Worm (Caenorhabditis elegans) whole organism, L4 larva: ENCODE results near the gene F40E10.5.

Experiments used
- D1046.2 ChIP-seq: fragments of 200-800 bp; sonication (Bioruptor generic); IDR thresholded peaks from 2 replicates; pipeline ENCODE4 v1.3.6; 2022; ENCODE audit warnings: missing genetic modification characterization, missing compliant biosample characterization
- F10B5.3 ChIP-seq: sonication (generic microtip); optimal IDR thresholded peaks from 2 replicates; lab custom pipeline; 2016; ENCODE audit warnings: mild to moderate bottlenecking, missing genetic modification characterization, missing compliant biosample characterization
- F26F4.8 ChIP-seq: fragments of 200-800 bp; sonication (Bioruptor generic); conservative IDR thresholded peaks from 2 replicates; pipeline ENCODE4 v1.3.6; 2022; ENCODE audit warnings: missing genetic modification characterization, missing compliant biosample characterization
- F49E8.2 ChIP-seq: sonication (generic microtip); optimal IDR thresholded peaks from 2 replicates; lab custom pipeline; 2016; ENCODE audit warnings: missing compliant biosample characterization, mild to moderate bottlenecking, missing genetic modification characterization, borderline replicate concordance
- T20F7.1 ChIP-seq: fragments of 200-800 bp; sonication (Bioruptor generic); optimal IDR thresholded peaks from 2 replicates; lab custom pipeline; 2018; ENCODE audit warnings: mild to moderate bottlenecking, missing genetic modification characterization, missing compliant biosample characterization
- Y5F2A.4 ChIP-seq: fragments of 200-800 bp; sonication (Bioruptor generic); optimal IDR thresholded peaks from 2 replicates; lab custom pipeline; 2018; ENCODE audit warnings: mild to moderate bottlenecking, missing genetic modification characterization, missing compliant biosample characterization
- aha-1 ChIP-seq: fragments of 150-350 bp; peaks from one replicate; lab custom pipeline; 2014; ENCODE audit warnings: missing biosample characterization, missing genetic modification characterization
- arid-1 ChIP-seq: fragments of 200-800 bp; sonication (Bioruptor generic); conservative IDR thresholded peaks from 2 replicates; pipeline ENCODE4 v1.3.6; 2022; ENCODE audit warnings: missing genetic modification reagents, missing genetic modification characterization, missing compliant biosample characterization
- attf-4 ChIP-seq: sonication (generic microtip); optimal IDR thresholded peaks from 3 replicates; lab custom pipeline; 2017; ENCODE audit warnings: missing biosample characterization, missing genetic modification characterization
- ceh-28 ChIP-seq: fragments of 150-350 bp; optimal IDR thresholded peaks from 2 replicates; lab custom pipeline; 2014; ENCODE audit warnings: missing biosample characterization, missing genetic modification reagents, missing genetic modification characterization
- dmd-6 ChIP-seq: fragments of 200-800 bp; sonication (Bioruptor generic); IDR thresholded peaks from 2 replicates; pipeline ENCODE4 v1.3.6; 2022; ENCODE audit warnings: missing genetic modification reagents, missing genetic modification characterization, missing compliant biosample characterization
- dmd-8 ChIP-seq: fragments of 200-800 bp; sonication (Bioruptor generic); IDR thresholded peaks from 2 replicates; pipeline ENCODE4 v1.3.6; 2022; ENCODE audit warnings: missing genetic modification characterization, missing compliant biosample characterization
- fos-1 ChIP-seq: fragments of 150-350 bp; optimal IDR thresholded peaks from 2 replicates; lab custom pipeline; 2014; ENCODE audit warnings: missing biosample characterization, missing genetic modification characterization
- gei-8 ChIP-seq: fragments of 200-800 bp; sonication (Bioruptor generic); optimal IDR thresholded peaks from 2 replicates; lab custom pipeline; 2018; ENCODE audit warnings: mild to moderate bottlenecking, missing genetic modification characterization, missing compliant biosample characterization
- hlh-11 ChIP-seq: fragments of 200-800 bp; sonication (Bioruptor generic); optimal IDR thresholded peaks from 2 replicates; lab custom pipeline; 2018; ENCODE audit warnings: mild to moderate bottlenecking, missing genetic modification characterization, missing compliant biosample characterization
- hmg-1.1 ChIP-seq: fragments of 200-800 bp; sonication (Bioruptor generic); IDR thresholded peaks from 2 replicates; pipeline ENCODE4 v1.3.6; 2022; ENCODE audit warnings: missing genetic modification reagents, missing genetic modification characterization, missing compliant biosample characterization
- jun-1 ChIP-seq: fragments of 150-350 bp; optimal IDR thresholded peaks from 2 replicates; lab custom pipeline; 2014; ENCODE audit warnings: missing biosample characterization, missing genetic modification reagents, missing genetic modification characterization
- lim-7 ChIP-seq: fragments of 200-800 bp; sonication (Bioruptor generic); IDR thresholded peaks from 2 replicates; pipeline ENCODE4 v1.3.6; 2022; ENCODE audit warnings: missing genetic modification characterization, missing compliant biosample characterization
- madf-5 ChIP-seq, 2 experiments: fragments of 200-800 bp; sonication (Bioruptor generic); IDR thresholded peaks; 2 replicates each; pipeline ENCODE4 v1.3.6; 2022; ENCODE audit warnings: missing compliant biosample characterization in 2 of 2, missing genetic modification characterization in 2 of 2
- mdl-1 ChIP-seq, 2 experiments: fragments of 150-350 bp in 1 of 2; sonication (generic microtip) in 1 of 2; optimal IDR thresholded peaks; 2 replicates each; lab custom pipeline; 2014 to 2017; ENCODE audit warnings: missing biosample characterization in 2 of 2, missing genetic modification characterization in 2 of 2
- mdt-29 ChIP-seq: fragments of 200-800 bp; sonication (Bioruptor generic); IDR thresholded peaks from 2 replicates; pipeline ENCODE4 v1.3.6; 2022; ENCODE audit warnings: missing genetic modification reagents, missing genetic modification characterization, missing compliant biosample characterization
- mep-1 ChIP-seq: fragments of 150-350 bp; sonication (generic microtip); optimal IDR thresholded peaks from 3 replicates; lab custom pipeline; 2014; ENCODE audit warnings: missing biosample characterization, missing genetic modification characterization
- mxl-3 ChIP-seq: fragments of 200-800 bp; sonication (Bioruptor generic); optimal IDR thresholded peaks from 2 replicates; lab custom pipeline; 2018; ENCODE audit warnings: mild to moderate bottlenecking, missing genetic modification characterization, missing compliant biosample characterization
- nhr-102 ChIP-seq: sonication (generic microtip); optimal IDR thresholded peaks from 2 replicates; lab custom pipeline; 2016; ENCODE audit warnings: mild to moderate bottlenecking, missing genetic modification characterization, moderate library complexity, missing compliant biosample characterization
- nhr-11 ChIP-seq: fragments of 150-350 bp; optimal IDR thresholded peaks from 2 replicates; lab custom pipeline; 2014; ENCODE audit warnings: missing biosample characterization, missing genetic modification characterization
- nhr-111 ChIP-seq: fragments of 200-800 bp; sonication (Bioruptor generic); optimal IDR thresholded peaks from 2 replicates; lab custom pipeline; 2018; ENCODE audit warnings: mild to moderate bottlenecking, missing genetic modification characterization, missing compliant biosample characterization
- nhr-28 ChIP-seq: fragments of 150-350 bp; optimal IDR thresholded peaks from 2 replicates; lab custom pipeline; 2014; ENCODE audit warnings: missing biosample characterization, missing genetic modification characterization
- nhr-48 ChIP-seq: sonication (generic microtip); optimal IDR thresholded peaks from 2 replicates; lab custom pipeline; 2016; ENCODE audit warnings: mild to moderate bottlenecking, missing genetic modification characterization, missing compliant biosample characterization
- nhr-6 ChIP-seq: fragments of 150-350 bp; optimal IDR thresholded peaks from 2 replicates; lab custom pipeline; 2014; ENCODE audit warnings: missing biosample characterization, missing genetic modification characterization
- set-16 ChIP-seq: fragments of 200-800 bp; sonication (Bioruptor generic); IDR thresholded peaks from 2 replicates; pipeline ENCODE4 v1.3.6; 2022; ENCODE audit warnings: missing genetic modification reagents, missing genetic modification characterization, missing compliant biosample characterization
- skn-1 ChIP-seq: fragments of 150-350 bp; optimal IDR thresholded peaks from 2 replicates; lab custom pipeline; 2014; ENCODE audit warnings: missing biosample characterization, missing genetic modification characterization
- snpc-1.2 ChIP-seq: fragments of 200-800 bp; sonication (Bioruptor generic); IDR thresholded peaks from 2 replicates; pipeline ENCODE4 v1.3.6; 2022; ENCODE audit warnings: missing genetic modification reagents, missing genetic modification characterization, missing compliant biosample characterization
- unc-62 ChIP-seq, 3 experiments: fragments of 150-350 bp in 1 of 3; sonication (generic microtip); optimal IDR thresholded peaks in 2 of 3; peaks in 1 of 3; 1 replicate in 1 of 3; 2 replicates in 2 of 3; lab custom pipeline; 2014 to 2017; ENCODE audit warnings: missing biosample characterization in 3 of 3, missing genetic modification characterization in 3 of 3, missing genetic modification reagents in 3 of 3, missing genotype in 1 of 3
- zfp-3 ChIP-seq: fragments of 200-800 bp; sonication (Bioruptor generic); conservative IDR thresholded peaks from 2 replicates; pipeline ENCODE4 v1.3.6; 2022; ENCODE audit warnings: missing genetic modification reagents, missing genetic modification characterization, missing compliant biosample characterization
- zip-2 ChIP-seq: fragments of 150-350 bp; optimal IDR thresholded peaks from 2 replicates; lab custom pipeline; 2014; ENCODE audit warnings: missing biosample characterization, missing genetic modification characterization
- ztf-11 ChIP-seq: fragments of 150-350 bp; optimal IDR thresholded peaks from 2 replicates; lab custom pipeline; 2014; ENCODE audit warnings: missing biosample characterization, missing genetic modification characterization

The F40E10.5 gene

DNA sequence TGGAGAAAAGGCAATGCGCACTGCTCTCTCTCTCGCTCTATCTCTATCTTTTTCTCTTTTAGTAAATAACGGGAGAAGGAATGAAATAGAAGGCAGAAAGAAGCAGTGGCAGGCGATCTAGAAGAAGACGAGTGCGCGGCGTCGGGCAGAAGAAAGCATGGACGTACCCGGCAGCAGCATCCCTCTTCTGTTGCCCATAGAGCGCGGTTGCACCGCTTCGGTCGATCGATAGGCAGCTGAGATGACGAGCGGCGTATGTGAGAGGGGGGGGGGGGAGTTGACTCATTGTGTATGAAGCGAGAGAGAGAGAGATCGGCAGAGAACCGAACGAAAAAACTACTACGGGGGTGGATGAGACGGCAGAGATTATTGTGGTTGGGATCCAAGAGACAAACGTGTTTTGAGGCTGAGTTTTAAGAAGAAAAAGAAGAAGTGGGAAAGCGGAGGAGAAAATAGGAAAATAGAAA, 6.6 kb downstream of the F40E10.5 start (continued):
- peak; percentile 82 for TF ChIP-seq gei-8
- no peak for TF ChIP-seq dmd-8
- TF ChIP-seq nhr-6 (tag; lab: Kevin White, UChicago): peak; percentile 90
- peak; percentile 69 for TF ChIP-seq arid-1 (GFP tag; lab: Robert Waterston, UW)
- no peak for TF ChIP-seq ztf-11
- TF ChIP-seq nhr-11 (tag; lab: Kevin White, UChicago): peak; percentile 92
- TF ChIP-seq Y5F2A.4: peak; percentile 56
- no peak for TF ChIP-seq skn-1 (tag; lab: Kevin White, UChicago)
- TF ChIP-seq nhr-48: peak; percentile 91

DNA sequence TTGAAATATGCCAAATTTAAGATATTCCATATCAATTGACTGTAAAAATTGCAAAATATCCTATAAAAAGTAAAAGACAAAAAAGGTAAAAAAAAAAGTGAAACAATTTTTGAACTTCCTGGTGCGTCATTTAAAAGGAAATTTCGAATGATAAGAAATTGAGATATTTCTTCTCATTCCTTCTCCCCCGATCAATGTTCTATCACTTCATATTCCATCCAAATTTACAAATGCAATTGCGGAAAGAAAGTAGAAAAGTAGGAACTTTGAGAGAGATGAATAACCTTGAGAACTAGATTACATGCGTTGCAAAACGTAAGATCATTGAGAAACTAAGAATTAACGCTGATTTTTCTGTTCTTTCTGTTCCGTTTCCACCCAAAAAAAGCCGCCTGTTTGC, 8.0 kb downstream of the F40E10.5 start:
- peak; percentile 21; the same call in 1 of the 2 replicates for TF ChIP-seq dmd-6 (GFP tag; lab: Robert Waterston, UW)
- no peak for TF ChIP-seq attf-4 (tag; lab: Kevin White, UChicago)
- peak; percentile 23 for TF ChIP-seq nhr-28 (tag; lab: Kevin White, UChicago)
- peak in 1 of 2 experiments; percentile 10 for TF ChIP-seq mdl-1 (tag; optimal IDR thresholded peaks at IDR 0.05; lab: Kevin White, UChicago)
- TF ChIP-seq, all 104 proteins: peak for 3

DNA sequence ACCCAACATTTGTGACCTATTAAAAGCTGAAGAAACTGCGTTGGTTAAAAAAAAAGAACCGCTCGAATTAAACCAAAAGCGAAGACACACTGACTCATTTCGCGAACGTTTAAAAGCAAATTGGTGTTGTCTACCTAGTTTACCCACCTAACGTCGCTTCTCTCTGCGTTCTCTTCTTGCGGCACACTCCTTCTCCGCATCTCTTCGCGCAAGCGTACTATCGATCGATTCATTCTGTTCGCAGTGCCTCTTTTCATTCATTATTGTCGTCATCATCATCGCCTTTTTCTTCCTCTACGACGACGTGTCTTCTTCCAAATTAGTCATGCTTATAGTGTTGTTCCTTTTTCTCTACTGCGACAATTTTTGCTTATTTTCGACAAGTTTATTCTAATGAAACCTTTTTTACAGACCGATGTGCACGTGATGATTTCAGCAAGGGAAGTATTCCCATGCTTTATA, 9.6 kb downstream of the F40E10.5 start, which contains the start of gene atrn-1:
atrn-1 (plus strand) TSS at position 412 of the 462 bp plus-strand sequence.
- TF ChIP-seq nhr-111 (GFP tag; lab: Kevin White, UChicago) (no peak), mep-1 (tag; lab: Kevin White, UChicago) (peak; percentile 15), jun-1 (tag; lab: Kevin White, UChicago) (no peak), gei-8 (no peak), hmg-1.1 (GFP tag; lab: Robert Waterston, UW) (0 out of 2 replicates have a peak, but pooled peaks have one; percentile 21), lim-7 (no peak), ceh-28 (peak; percentile 57), T20F7.1 (no peak), hlh-11 (tag; lab: Kevin White, UChicago) (peak; percentile 23), nhr-28 (tag; lab: Kevin White, UChicago) (peak; percentile 2), snpc-1.2 (no peak), aha-1 (tag; lab: Kevin White, UChicago) (peak; percentile 45), unc-62 (GFP tag; optimal IDR thresholded peaks at IDR 0.05 in 1 of 2; lab: Kevin White, UChicago) (peak in 1 of 2 experiments; percentile 54), unc-62 (tag; optimal IDR thresholded peaks at IDR 0.05; lab: Kevin White, UChicago) (no peak), nhr-102 (no peak), zip-2 (no peak), F49E8.2 (tag; lab: Kevin White, UChicago) (no peak), zfp-3 (no peak), mxl-3 (GFP tag; lab: Kevin White, UChicago) (peak; percentile 6), F26F4.8 (GFP tag; lab: Robert Waterston, UW) (no peak), F10B5.3 (tag; lab: Kevin White, UChicago) (no peak)

DNA sequence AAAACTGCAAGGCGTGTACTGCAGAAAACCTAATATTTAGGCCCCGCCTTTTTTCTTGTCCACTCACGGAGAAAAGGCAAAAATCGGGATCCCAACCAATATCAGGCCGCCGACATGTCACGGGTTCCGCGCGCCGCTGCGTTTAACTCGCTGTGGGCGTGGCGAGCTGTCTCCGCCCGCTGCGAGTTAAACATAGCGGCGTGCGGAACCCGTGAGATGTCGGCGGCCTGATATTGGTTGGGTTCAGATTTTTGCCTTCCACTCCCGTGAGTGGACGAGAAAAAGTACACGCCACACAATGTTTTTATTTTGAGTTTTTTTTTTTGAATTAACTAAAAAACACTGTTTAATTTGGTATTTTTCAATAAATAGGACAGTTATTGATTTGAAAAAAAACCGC, 13.9 kb downstream of the F40E10.5 start:
- TF ChIP-seq set-16 (GFP tag; lab: Robert Waterston, UW): peak; percentile 65
- TF ChIP-seq D1046.2 (GFP tag; lab: Robert Waterston, UW): no peak

DNA sequence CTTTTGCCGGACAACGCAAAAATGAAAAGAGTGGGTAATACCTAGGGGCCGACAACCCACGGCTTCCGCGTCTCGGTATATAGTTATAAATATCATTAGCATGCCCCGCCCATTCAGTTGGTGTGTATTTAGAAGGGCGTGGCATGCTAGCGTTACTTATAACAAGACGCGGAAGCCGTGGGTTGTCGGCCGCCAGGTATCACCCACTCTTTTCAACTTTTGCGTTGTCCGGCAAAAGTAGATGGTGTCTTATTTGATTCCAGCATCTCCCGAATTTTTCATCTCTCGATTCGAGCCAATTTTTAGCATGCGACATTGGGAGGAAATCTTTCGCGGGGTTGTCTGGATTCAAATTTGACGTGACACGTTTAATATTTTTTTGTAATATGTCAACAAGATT, 16.2 kb downstream of the F40E10.5 start:
- TF ChIP-seq fos-1 (tag; lab: Kevin White, UChicago): no peak
- no peak for TF ChIP-seq mdt-29
- 0 out of 4 replicates have a peak, but pooled peaks of 1 of the 2 experiments have one; percentile 16 for TF ChIP-seq madf-5 (GFP tag; IDR thresholded peaks at IDR 0.05; lab: Robert Waterston, UW)
